Fruit fly (Drosophila melanogaster) whole organism, embryonic: ENCODE data around the gene CG7924.

Experiments used
- Abd-B ChIP-seq: fragments of 200-800 bp; sonication (Bioruptor generic); optimal IDR thresholded peaks from 2 replicates; lab custom pipeline; 2018; ENCODE audit warnings: missing biosample characterization, mild to moderate bottlenecking, missing genetic modification characterization, moderate library complexity
- CG10366 ChIP-seq: fragments of 200-800 bp; sonication (Bioruptor generic); IDR thresholded peaks from 2 replicates; pipeline ENCODE4 v1.3.6; 2022; ENCODE audit warnings: missing biosample characterization, missing genetic modification characterization
- CG12104 ChIP-seq: fragments of 200-800 bp; sonication (Bioruptor generic); optimal IDR thresholded peaks from 3 replicates; lab custom pipeline; 2016; ENCODE audit warnings: missing biosample characterization, missing genetic modification characterization
- CG12769 ChIP-seq: fragments of 200-800 bp; sonication (Bioruptor generic); optimal IDR thresholded peaks from 2 replicates; lab custom pipeline; 2019; ENCODE audit warnings: missing biosample characterization, mild to moderate bottlenecking, missing genetic modification characterization, moderate library complexity
- CG14014 ChIP-seq: fragments of 200-800 bp; sonication (Bioruptor generic); IDR thresholded peaks from 2 replicates; pipeline ENCODE4 v1.3.6; 2022; ENCODE audit warnings: missing biosample characterization, missing genetic modification characterization
- CG14710 ChIP-seq: fragments of 200-800 bp; sonication (Bioruptor generic); optimal IDR thresholded peaks from 3 replicates; lab custom pipeline; 2019; ENCODE audit warnings: missing biosample characterization, mild to moderate bottlenecking, missing genetic modification characterization, moderate library complexity
- CG15601 ChIP-seq: fragments of 200-800 bp; sonication (Bioruptor generic); optimal IDR thresholded peaks from 3 replicates; lab custom pipeline; 2019; ENCODE audit warnings: missing biosample characterization, mild to moderate bottlenecking, missing genetic modification characterization, moderate library complexity
- CG1603 ChIP-seq: fragments of 200-800 bp; sonication (Bioruptor generic); optimal IDR thresholded peaks from 2 replicates; lab custom pipeline; 2019; ENCODE audit warnings: missing biosample characterization, mild to moderate bottlenecking, missing genetic modification characterization, moderate library complexity
- CG17328 ChIP-seq: fragments of 200-800 bp; sonication (Bioruptor generic); IDR thresholded peaks from 2 replicates; pipeline ENCODE4 v1.3.6; 2022; ENCODE audit warnings: missing biosample characterization, missing genetic modification characterization
- CG17612 ChIP-seq: fragments of 200-800 bp; sonication (Bioruptor generic); IDR thresholded peaks from 2 replicates; pipeline ENCODE4 v1.3.6; 2022; ENCODE audit warnings: missing biosample characterization, missing genetic modification characterization
- CG1792 ChIP-seq: fragments of 200-800 bp; sonication (Bioruptor generic); optimal IDR thresholded peaks from 2 replicates; lab custom pipeline; 2016; ENCODE audit warnings: missing biosample characterization, missing genetic modification characterization
- CG18262 ChIP-seq: fragments of 200-800 bp; optimal IDR thresholded peaks from 3 replicates; lab custom pipeline; 2019; ENCODE audit warnings: missing biosample characterization, mild to moderate bottlenecking, missing genetic modification characterization, moderate library complexity
- CG2199 ChIP-seq: fragments of 200-800 bp; sonication (Bioruptor generic); IDR thresholded peaks from 3 replicates; pipeline ENCODE4 v1.3.6; 2022; ENCODE audit warnings: missing biosample characterization, missing genetic modification characterization
- CG32772 ChIP-seq: fragments of 200-800 bp; sonication (Bioruptor generic); IDR thresholded peaks from 2 replicates; pipeline ENCODE4 v1.3.6; 2022; ENCODE audit warnings: missing biosample characterization, missing genetic modification characterization
- CG33213 ChIP-seq: fragments of 200-800 bp; sonication (Bioruptor generic); optimal IDR thresholded peaks from 3 replicates; lab custom pipeline; 2016; ENCODE audit warnings: missing biosample characterization, missing genetic modification characterization
- CG42726 ChIP-seq: fragments of 200-800 bp; sonication (Bioruptor generic); IDR thresholded peaks from 2 replicates; pipeline ENCODE4 v1.3.6; 2022; ENCODE audit warnings: missing biosample characterization, missing genetic modification characterization; ENCODE audit not compliant: partially characterized antibody
- CG6683 ChIP-seq: fragments of 200-800 bp; sonication (Bioruptor generic); optimal IDR thresholded peaks from 2 replicates; lab custom pipeline; 2017; ENCODE audit warnings: missing biosample characterization, mild to moderate bottlenecking, missing genetic modification characterization, missing genetic modification reagents
- CG7372 ChIP-seq: fragments of 200-800 bp; sonication (Bioruptor generic); IDR thresholded peaks from 2 replicates; pipeline ENCODE4 v1.3.6; 2022; ENCODE audit warnings: missing biosample characterization, missing genetic modification characterization
- CG8478 ChIP-seq: fragments of >200 bp; optimal IDR thresholded peaks from 2 replicates; lab custom pipeline; 2018
- CG8924 ChIP-seq: fragments of 200-800 bp; optimal IDR thresholded peaks from 3 replicates; lab custom pipeline; 2019; ENCODE audit warnings: missing biosample characterization, mild to moderate bottlenecking, missing genetic modification characterization, moderate library complexity
- CG9215 ChIP-seq: fragments of 200-800 bp; sonication (Bioruptor generic); IDR thresholded peaks from 2 replicates; pipeline ENCODE4 v1.3.6; 2022; ENCODE audit warnings: missing biosample characterization, missing genetic modification characterization
- CTCF ChIP-seq: fragments of 200-800 bp; sonication (Bioruptor generic); optimal IDR thresholded peaks from 2 replicates; lab custom pipeline; 2017; ENCODE audit warnings: missing biosample characterization, mild to moderate bottlenecking, missing genetic modification characterization, moderate library complexity
- D19B ChIP-seq: fragments of 200-800 bp; sonication (Bioruptor generic); optimal IDR thresholded peaks from 2 replicates; lab custom pipeline; 2017; ENCODE audit warnings: missing biosample characterization, mild to moderate bottlenecking, missing genetic modification characterization
- Drgx ChIP-seq: fragments of 200-800 bp; sonication (Bioruptor generic); IDR thresholded peaks from 2 replicates; pipeline ENCODE4 v1.3.6; 2022; ENCODE audit warnings: missing biosample characterization, missing genetic modification characterization
- E2f2 ChIP-seq: fragments of 200-800 bp; sonication (Bioruptor generic); IDR thresholded peaks from 2 replicates; pipeline ENCODE4 v1.3.6; 2022; ENCODE audit warnings: missing biosample characterization, missing genetic modification characterization
- Fer1 ChIP-seq: fragments of 200-800 bp; sonication (Bioruptor generic); optimal IDR thresholded peaks from 2 replicates; lab custom pipeline; 2017; ENCODE audit warnings: missing biosample characterization, mild to moderate bottlenecking, missing genetic modification characterization
- Gug ChIP-seq: fragments of 200-800 bp; sonication (Bioruptor generic); IDR thresholded peaks from 4 replicates; pipeline ENCODE4 v1.3.6; 2022; ENCODE audit warnings: missing biosample characterization, missing genetic modification characterization
- Hsf ChIP-seq: fragments of 200-800 bp; sonication (Bioruptor generic); optimal IDR thresholded peaks from 3 replicates; lab custom pipeline; 2016; ENCODE audit warnings: missing biosample characterization, missing genetic modification characterization
- Jarid2 ChIP-seq: fragments of 200-800 bp; sonication (Bioruptor generic); optimal IDR thresholded peaks from 3 replicates; lab custom pipeline; 2017; ENCODE audit warnings: mild to moderate bottlenecking, missing biosample characterization, missing genetic modification reagents, missing genetic modification characterization
- Med ChIP-seq: fragments of 200-800 bp; sonication (Bioruptor generic); peaks from one replicate; lab custom pipeline; 2016; ENCODE audit warnings: missing biosample characterization, missing genetic modification characterization, mild to moderate bottlenecking, inconsistent platforms, moderate library complexity
- Oaz ChIP-seq: fragments of 200-800 bp; sonication (Bioruptor generic); IDR thresholded peaks from 2 replicates; pipeline ENCODE4 v1.3.6; 2022; ENCODE audit warnings: missing biosample characterization, missing genetic modification characterization
- PHDP ChIP-seq: fragments of 200-800 bp; sonication (Bioruptor generic); optimal IDR thresholded peaks from 3 replicates; lab custom pipeline; 2018; ENCODE audit warnings: missing biosample characterization, mild to moderate bottlenecking, missing genetic modification characterization, moderate library complexity
- Pdp1 ChIP-seq, 2 experiments: fragments of 200-800 bp; sonication (Bioruptor generic); optimal IDR thresholded peaks; 3 replicates each; lab custom pipeline; 2016; ENCODE audit warnings: missing biosample characterization in 2 of 2, missing genetic modification characterization in 2 of 2, mild to moderate bottlenecking in 1 of 2, moderate library complexity in 1 of 2
- ase ChIP-seq: fragments of 200-800 bp; sonication (Bioruptor generic); IDR thresholded peaks from 3 replicates; pipeline ENCODE4 v1.3.6; 2022; ENCODE audit warnings: missing biosample characterization, missing genetic modification characterization
- btn ChIP-seq: fragments of 200-800 bp; sonication (Bioruptor generic); optimal IDR thresholded peaks from 2 replicates; lab custom pipeline; 2016; ENCODE audit warnings: missing biosample characterization, missing genetic modification characterization
- eve ChIP-seq, 2 experiments: fragments of >200 bp; optimal IDR thresholded peaks; 2 replicates each; lab custom pipeline; 2017; ENCODE audit warnings: missing biosample characterization in 2 of 2, missing genetic modification characterization in 2 of 2
- gem ChIP-seq: fragments of 200-800 bp; sonication (Bioruptor generic); optimal IDR thresholded peaks from 2 replicates; lab custom pipeline; 2019; ENCODE audit warnings: missing biosample characterization, mild to moderate bottlenecking, missing genetic modification characterization, moderate library complexity
- gro ChIP-seq: fragments of 200-800 bp; sonication (Bioruptor generic); optimal IDR thresholded peaks from 2 replicates; lab custom pipeline; 2016; ENCODE audit warnings: missing biosample characterization, missing genetic modification characterization
- hkb ChIP-seq, 2 experiments: fragments of 200-800 bp in 1 of 2; fragments of >200 bp in 1 of 2; sonication (Bioruptor generic) in 1 of 2; IDR thresholded peaks in 1 of 2; optimal IDR thresholded peaks in 1 of 2; 2 replicates each; pipeline versions ENCODE4 v1.3.6 to Lab custom; 2017 to 2022; ENCODE audit warnings: missing biosample characterization in 1 of 2, missing genetic modification characterization in 1 of 2
- odd ChIP-seq: fragments of 200-800 bp; sonication (Bioruptor generic); optimal IDR thresholded peaks from 2 replicates; lab custom pipeline; 2017; ENCODE audit warnings: missing biosample characterization, mild to moderate bottlenecking, missing genetic modification characterization
- org-1 ChIP-seq: fragments of 200-800 bp; sonication (Bioruptor generic); optimal IDR thresholded peaks from 2 replicates; lab custom pipeline; 2017; ENCODE audit warnings: missing biosample characterization, missing genetic modification characterization
- rib ChIP-seq: fragments of 200-800 bp; sonication (Bioruptor generic); IDR thresholded peaks from 2 replicates; pipeline ENCODE4 v1.3.6; 2022; ENCODE audit warnings: missing biosample characterization, missing genetic modification characterization
- row ChIP-seq: fragments of 200-800 bp; sonication (Bioruptor generic); IDR thresholded peaks from 3 replicates; pipeline ENCODE4 v1.3.6; 2022; ENCODE audit warnings: missing biosample characterization, missing genetic modification characterization
- sens ChIP-seq: fragments of 200-800 bp; sonication (Bioruptor generic); peaks from one replicate; lab custom pipeline; 2016; ENCODE audit warnings: missing biosample characterization, missing genetic modification characterization
- sens-2 ChIP-seq: fragments of 200-800 bp; sonication (Bioruptor generic); IDR thresholded peaks from 2 replicates; pipeline ENCODE4 v1.3.6; 2022; ENCODE audit warnings: missing biosample characterization, missing genetic modification characterization
- seq ChIP-seq: fragments of 200-800 bp; sonication (Bioruptor generic); IDR thresholded peaks from 2 replicates; pipeline ENCODE4 v1.3.6; 2022; ENCODE audit warnings: missing biosample characterization, missing genetic modification characterization
- stwl ChIP-seq: fragments of 200-800 bp; sonication (Bioruptor generic); optimal IDR thresholded peaks from 3 replicates; lab custom pipeline; 2018; ENCODE audit warnings: missing biosample characterization, mild to moderate bottlenecking, missing genetic modification characterization, moderate library complexity
- trem ChIP-seq: fragments of 200-800 bp; optimal IDR thresholded peaks from 3 replicates; lab custom pipeline; 2019; ENCODE audit warnings: missing biosample characterization, mild to moderate bottlenecking, missing genetic modification characterization, moderate library complexity
- twi ChIP-seq: fragments of 200-800 bp; optimal IDR thresholded peaks from 2 replicates; lab custom pipeline; 2019; ENCODE audit warnings: missing biosample characterization, mild to moderate bottlenecking, missing genetic modification characterization, moderate library complexity
- vvl ChIP-seq: fragments of 200-800 bp; sonication (Bioruptor generic); IDR thresholded peaks from 2 replicates; pipeline ENCODE4 v1.3.6; 2022; ENCODE audit warnings: missing biosample characterization, missing genetic modification characterization

Gene CG7924

dm6 chr3L:14229069-14229468 lies 4.2 kb upstream of the CG7924 start:
- TF ChIP-seq org-1: no peak
- TF ChIP-seq CG1603 (tag; lab: Kevin White, UChicago): no peak
- TF ChIP-seq CG17612 (GFP tag; lab: Robert Waterston, UW): no peak; the same call in 1 of the 2 replicates
- no peak for TF ChIP-seq Jarid2 (GFP tag; lab: Kevin White, UChicago)
- TF ChIP-seq Hsf: no peak
- TF ChIP-seq Gug (GFP tag; lab: Robert Waterston, UW): no peak
- no peak for TF ChIP-seq CG8924 (tag; lab: Kevin White, UChicago)
- TF ChIP-seq twi (tag; lab: Kevin White, UChicago): no peak
- no peak for TF ChIP-seq Fer1
- no peak for TF ChIP-seq rib (GFP tag; lab: Robert Waterston, UW)
- no peak for TF ChIP-seq CG10366 (GFP tag; lab: Robert Waterston, UW)
- TF ChIP-seq, all 482 proteins: peak for 0

DNA sequence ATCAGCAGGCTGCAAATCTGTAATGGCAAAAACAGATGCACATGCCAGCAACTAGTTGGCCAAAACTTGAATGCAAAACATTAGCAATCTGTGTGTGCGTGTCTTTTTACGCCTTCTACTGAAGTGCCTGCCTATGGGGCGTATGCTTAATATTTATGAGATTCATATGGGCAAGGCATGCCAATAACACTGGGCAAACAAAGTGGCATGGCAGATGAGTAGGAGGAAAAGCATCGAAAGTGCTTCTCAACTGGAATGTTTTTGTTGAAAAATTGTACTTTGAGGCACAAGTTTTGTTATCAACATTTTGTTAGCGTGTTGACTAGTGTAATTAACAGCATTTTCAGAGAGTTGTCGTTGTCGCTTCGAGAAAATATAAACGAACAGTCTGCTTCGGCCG lies 3.8 kb upstream of the CG7924 start:
- no peak for TF ChIP-seq sens-2 (GFP tag; lab: Robert Waterston, UW)
- TF ChIP-seq Oaz (GFP tag; lab: Robert Waterston, UW): no peak
- no peak for TF ChIP-seq CG6683 (GFP tag; lab: Kevin White, UChicago)
- no peak for TF ChIP-seq CG1792 (GFP tag; lab: Kevin White, UChicago)
- TF ChIP-seq Med (GFP tag; lab: Kevin White, UChicago): peak; percentile 63
- TF ChIP-seq CG17328 (GFP tag; lab: Robert Waterston, UW): no peak
- no peak for TF ChIP-seq odd (GFP tag; lab: Kevin White, UChicago)
- TF ChIP-seq Drgx (GFP tag; lab: Robert Waterston, UW): peak; percentile 64
- no peak for TF ChIP-seq CG8478 (lab: Kevin White, UChicago)
- TF ChIP-seq rib (GFP tag; lab: Robert Waterston, UW): 0 out of 2 replicates have a peak, but pooled peaks have one; percentile 23
- TF ChIP-seq CG18262 (tag; lab: Kevin White, UChicago): no peak
- no peak for TF ChIP-seq btn (GFP tag; lab: Kevin White, UChicago)
- no peak for TF ChIP-seq CG14710 (tag; lab: Kevin White, UChicago)
- peak; percentile 65 for TF ChIP-seq CG7372 (GFP tag; lab: Robert Waterston, UW)
- TF ChIP-seq ase (GFP tag; lab: Robert Waterston, UW): no peak
- no peak for TF ChIP-seq gro (GFP tag; lab: Kevin White, UChicago)
- TF ChIP-seq D19B (GFP tag; lab: Kevin White, UChicago): no peak
- peak in 1 of 2 experiments; percentile 33 for TF ChIP-seq eve (GFP tag; optimal IDR thresholded peaks at IDR 0.05; lab: Kevin White, UChicago)
- TF ChIP-seq row (GFP tag; lab: Robert Waterston, UW): peak; percentile 16; the same call in 1 of the 3 replicates
- peak; percentile 4 for TF ChIP-seq CG12769 (tag; lab: Kevin White, UChicago)
- TF ChIP-seq CG9215 (GFP tag; lab: Robert Waterston, UW): no peak
- TF ChIP-seq CG14014 (GFP tag; lab: Robert Waterston, UW): no peak

DNA sequence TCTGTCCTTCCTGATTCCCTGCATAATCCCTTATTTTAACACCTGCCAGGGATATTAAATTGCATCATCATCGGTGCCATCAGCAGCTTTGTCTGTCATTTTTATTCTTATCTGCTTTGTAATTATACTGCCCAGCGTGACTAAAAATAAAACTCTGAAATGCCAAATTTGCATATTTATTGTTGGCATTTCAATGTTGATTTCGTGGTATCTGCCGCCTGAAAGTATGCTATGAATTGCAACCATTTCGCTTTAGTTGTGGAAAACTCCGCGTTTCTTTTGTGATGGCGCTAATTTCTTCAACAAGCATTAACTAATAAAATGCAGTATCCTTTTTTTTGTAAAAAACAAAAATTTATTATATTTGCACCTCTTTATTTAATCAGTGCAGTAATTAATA lies 2.6 kb downstream of the CG7924 start, which contains the start of gene CG34244:
Gene CG34244, minus strand, starts transcription at position 122 of the 400 bp plus-strand sequence.
- TF ChIP-seq vvl (peak; percentile 93), gem (tag; lab: Kevin White, UChicago) (peak; percentile 5), CG2199 (GFP tag; lab: Robert Waterston, UW) (0 out of 3 replicates have a peak, but pooled peaks have one; percentile 48), sens (GFP tag; lab: Kevin White, UChicago) (peak; percentile 63), seq (GFP tag; lab: Robert Waterston, UW) (peak; percentile 11; the same call in 1 of the 2 replicates), Med (GFP tag; lab: Kevin White, UChicago) (peak; percentile 67), CG42726 (GFP tag; lab: Robert Waterston, UW) (peak; percentile 18; the same call in 1 of the 2 replicates), Abd-B (GFP tag; lab: Kevin White, UChicago) (no peak), CG33213 (peak; percentile 9), PHDP (tag; lab: Kevin White, UChicago) (peak; percentile 10), CG15601 (tag; lab: Kevin White, UChicago) (peak; percentile 46), trem (no peak), CG32772 (no peak), CTCF (GFP tag; lab: Kevin White, UChicago) (peak; percentile 95), stwl (peak; percentile 77), hkb (optimal IDR thresholded peaks at IDR 0.05; lab: Kevin White, UChicago) (no peak), hkb (GFP tag; IDR thresholded peaks at IDR 0.05; lab: Robert Waterston, UW) (0 out of 2 replicates have a peak, but pooled peaks have one; percentile 12), CG12104 (no peak), Pdp1 (GFP tag; optimal IDR thresholded peaks at IDR 0.05; lab: Kevin White, UChicago) (peak in 1 of 2 experiments; percentile 12), E2f2 (GFP tag; lab: Robert Waterston, UW) (0 out of 2 replicates have a peak, but pooled peaks have one; percentile 5)
